Worm (Caenorhabditis elegans) whole organism, mixed stage, embryonic: ENCODE data around the gene capg-2.

ENCODE experiments used
- M03D4.4 ChIP-seq: sonication (generic microtip); optimal IDR thresholded peaks from 2 replicates; lab custom pipeline; 2017; ENCODE audit warnings: mild to moderate bottlenecking, missing genetic modification characterization, missing compliant biosample characterization
- bed-3 ChIP-seq: fragments of 200-800 bp; sonication (Bioruptor generic); optimal IDR thresholded peaks from 3 replicates; lab custom pipeline; 2018; ENCODE audit warnings: mild to moderate bottlenecking, missing genetic modification characterization, moderate library complexity, missing compliant biosample characterization
- blmp-1 ChIP-seq: fragments of 150-350 bp; optimal IDR thresholded peaks from 2 replicates; lab custom pipeline; 2014; ENCODE audit warnings: missing biosample characterization, missing genetic modification characterization
- ceh-39 ChIP-seq: fragments of 150-350 bp; optimal IDR thresholded peaks from 2 replicates; lab custom pipeline; 2014; ENCODE audit warnings: missing biosample characterization, missing genetic modification characterization
- ceh-43 ChIP-seq: fragments of 200-800 bp; sonication (Bioruptor generic); optimal IDR thresholded peaks from 2 replicates; lab custom pipeline; 2018; ENCODE audit warnings: mild to moderate bottlenecking, missing genetic modification characterization, moderate library complexity, missing compliant biosample characterization
- ceh-83 ChIP-seq: fragments of 200-800 bp; sonication (Bioruptor generic); optimal IDR thresholded peaks from 2 replicates; lab custom pipeline; 2018; ENCODE audit warnings: mild to moderate bottlenecking, missing genetic modification characterization, missing compliant biosample characterization
- ces-1 ChIP-seq: fragments of 150-350 bp; optimal IDR thresholded peaks from 2 replicates; lab custom pipeline; 2014; ENCODE audit warnings: missing biosample characterization, missing genetic modification reagents, missing genetic modification characterization
- cnd-1 ChIP-seq: fragments of 200-800 bp; sonication (Bioruptor generic); optimal IDR thresholded peaks from 2 replicates; lab custom pipeline; 2018; ENCODE audit warnings: mild to moderate bottlenecking, missing genetic modification characterization, missing compliant biosample characterization
- drap-1 ChIP-seq: fragments of 200-800 bp; sonication (Bioruptor generic); optimal IDR thresholded peaks from 3 replicates; lab custom pipeline; 2018; ENCODE audit warnings: mild to moderate bottlenecking, missing genetic modification characterization, missing compliant biosample characterization
- elt-1 ChIP-seq: sonication (generic microtip); optimal IDR thresholded peaks from 2 replicates; lab custom pipeline; 2017; ENCODE audit warnings: missing genetic modification characterization, mild to moderate bottlenecking, missing compliant biosample characterization, antibody characterized with exemption, moderate library complexity, borderline replicate concordance; ENCODE audit not compliant: insufficient read depth
- elt-3 ChIP-seq: fragments of 150-350 bp; optimal IDR thresholded peaks from 2 replicates; lab custom pipeline; 2014; ENCODE audit warnings: missing biosample characterization, missing genetic modification characterization
- flh-1 ChIP-seq: fragments of 200-800 bp; sonication (Bioruptor generic); optimal IDR thresholded peaks from 2 replicates; lab custom pipeline; 2018; ENCODE audit warnings: mild to moderate bottlenecking, missing genetic modification characterization, moderate library complexity, missing compliant biosample characterization
- ham-2 ChIP-seq: fragments of 200-800 bp; sonication (Bioruptor generic); optimal IDR thresholded peaks from 2 replicates; lab custom pipeline; 2018; ENCODE audit warnings: mild to moderate bottlenecking, missing genetic modification characterization, missing compliant biosample characterization
- hlh-1 ChIP-seq: fragments of 150-350 bp; optimal IDR thresholded peaks from 2 replicates; lab custom pipeline; 2014; ENCODE audit warnings: missing biosample characterization, missing genetic modification reagents, missing genetic modification characterization
- lin-13 ChIP-seq: fragments of 150-350 bp; optimal IDR thresholded peaks from 2 replicates; lab custom pipeline; 2014; ENCODE audit warnings: missing biosample characterization, missing genetic modification characterization
- lin-32 ChIP-seq: fragments of 200-800 bp; sonication (Bioruptor generic); optimal IDR thresholded peaks from 2 replicates; lab custom pipeline; 2018; ENCODE audit warnings: mild to moderate bottlenecking, missing genetic modification characterization, missing compliant biosample characterization
- lsy-2 ChIP-seq: fragments of 150-350 bp; optimal IDR thresholded peaks from 2 replicates; lab custom pipeline; 2014; ENCODE audit warnings: missing biosample characterization, missing genetic modification characterization
- mab-5 ChIP-seq: fragments of 150-350 bp; optimal IDR thresholded peaks from 2 replicates; lab custom pipeline; 2014; ENCODE audit warnings: missing biosample characterization, missing genetic modification characterization
- mep-1 ChIP-seq: fragments of 150-350 bp; optimal IDR thresholded peaks from 2 replicates; lab custom pipeline; 2017; ENCODE audit warnings: missing biosample characterization, missing genetic modification reagents, missing genetic modification characterization, inconsistent platforms
- mls-2 ChIP-seq: sonication (generic microtip); optimal IDR thresholded peaks from 2 replicates; lab custom pipeline; 2016; ENCODE audit warnings: mild to moderate bottlenecking, missing genetic modification characterization, moderate library complexity, missing compliant biosample characterization
- nhr-12 ChIP-seq: fragments of 150-350 bp; optimal IDR thresholded peaks from 2 replicates; lab custom pipeline; 2014; ENCODE audit warnings: missing biosample characterization, missing genetic modification characterization
- nhr-2 ChIP-seq: fragments of 150-350 bp; optimal IDR thresholded peaks from 2 replicates; lab custom pipeline; 2014; ENCODE audit warnings: missing biosample characterization, missing genetic modification characterization
- nhr-237 ChIP-seq: fragments of 150-350 bp; optimal IDR thresholded peaks from 2 replicates; lab custom pipeline; 2014; ENCODE audit warnings: missing biosample characterization, missing genetic modification characterization
- nhr-28 ChIP-seq: fragments of 150-350 bp; optimal IDR thresholded peaks from 2 replicates; lab custom pipeline; 2014; ENCODE audit warnings: missing biosample characterization, missing genetic modification characterization
- nhr-76 ChIP-seq: sonication (generic microtip); optimal IDR thresholded peaks from 2 replicates; lab custom pipeline; 2017; ENCODE audit warnings: missing biosample characterization, missing genetic modification characterization
- pha-4 ChIP-seq: fragments of 150-350 bp; optimal IDR thresholded peaks from 2 replicates; lab custom pipeline; 2018; ENCODE audit warnings: missing biosample characterization, missing genetic modification reagents, missing genetic modification characterization
- sem-2 ChIP-seq: fragments of 200-800 bp; sonication (Bioruptor generic); optimal IDR thresholded peaks from 2 replicates; lab custom pipeline; 2018; ENCODE audit warnings: mild to moderate bottlenecking, missing genetic modification characterization, missing compliant biosample characterization
- snpc-4 ChIP-seq: fragments of 150-350 bp; optimal IDR thresholded peaks from 2 replicates; lab custom pipeline; 2014; ENCODE audit warnings: missing biosample characterization, missing genetic modification characterization
- sptf-1 ChIP-seq: sonication (generic microtip); optimal IDR thresholded peaks from 2 replicates; lab custom pipeline; 2017; ENCODE audit warnings: mild to moderate bottlenecking, missing genetic modification characterization, moderate library complexity, missing compliant biosample characterization
- tbx-8 ChIP-seq: fragments of 200-800 bp; sonication (Bioruptor generic); optimal IDR thresholded peaks from 2 replicates; lab custom pipeline; 2018; ENCODE audit warnings: mild to moderate bottlenecking, missing genetic modification characterization, moderate library complexity, missing compliant biosample characterization
- unc-120 ChIP-seq: sonication (generic microtip); optimal IDR thresholded peaks from 2 replicates; lab custom pipeline; 2017; ENCODE audit warnings: missing genetic modification characterization, missing compliant biosample characterization; ENCODE audit not compliant: poor library complexity, severe bottlenecking
- unc-39 ChIP-seq: fragments of 150-350 bp; optimal IDR thresholded peaks from 2 replicates; lab custom pipeline; 2014; ENCODE audit warnings: missing biosample characterization, missing genetic modification characterization
- unc-62 ChIP-seq: fragments of 150-350 bp; optimal IDR thresholded peaks from 2 replicates; lab custom pipeline; 2014; ENCODE audit warnings: missing biosample characterization, missing genetic modification reagents, missing genetic modification characterization
- zip-8 ChIP-seq: fragments of 150-350 bp; optimal IDR thresholded peaks from 2 replicates; lab custom pipeline; 2014; ENCODE audit warnings: missing biosample characterization, missing genetic modification characterization

Gene capg-2

DNA sequence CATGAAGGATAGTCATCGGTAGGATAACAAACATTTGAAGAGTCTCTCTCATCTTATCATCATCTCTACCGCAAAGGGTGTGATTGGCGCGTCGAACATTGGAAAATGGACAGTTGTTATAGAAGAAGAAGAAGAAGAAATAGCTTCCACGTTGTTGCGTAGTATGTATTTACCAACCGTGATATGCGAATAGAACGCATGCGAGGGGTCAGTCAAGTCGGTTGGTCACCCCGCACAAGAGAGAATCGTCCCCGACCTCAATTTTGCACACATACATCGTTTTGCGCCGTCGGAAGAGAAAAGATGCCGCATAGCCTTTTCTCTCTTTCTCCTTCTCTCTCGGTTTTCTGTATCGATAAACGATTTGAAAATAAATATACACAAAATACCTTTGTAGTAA is 23.3 kb downstream of the capg-2 start:
- TF ChIP-seq tbx-8 (no peak), M03D4.4 (tag; lab: Kevin White, UChicago) (no peak), ham-2 (GFP tag; lab: Kevin White, UChicago) (peak; percentile 30), pha-4 (tag; lab: Kevin White, UChicago) (peak; percentile 8), elt-1 (peak; percentile 49), nhr-237 (tag; lab: Kevin White, UChicago) (no peak)

DNA sequence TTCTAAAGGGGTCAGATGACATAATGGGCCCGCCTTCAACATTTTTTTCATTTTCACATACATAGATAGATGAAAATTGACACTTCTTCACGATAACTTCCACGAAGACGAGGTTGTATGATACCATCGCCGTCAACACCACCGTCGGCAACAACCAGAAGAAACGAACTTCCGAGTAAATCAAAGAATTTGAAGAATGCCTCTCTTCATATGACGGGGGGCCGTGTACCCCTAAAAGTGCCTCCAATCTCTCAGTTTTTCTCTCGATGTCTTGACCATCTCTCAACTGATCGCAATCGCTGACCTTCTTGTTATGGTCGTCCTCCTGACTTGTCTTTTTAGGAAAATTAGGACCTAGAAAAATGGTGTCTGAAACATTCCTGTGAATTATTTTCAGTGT is 23.8 kb downstream of the capg-2 start:
- no peak for TF ChIP-seq ceh-43 (GFP tag; lab: Kevin White, UChicago)
- no peak for TF ChIP-seq nhr-237 (tag; lab: Kevin White, UChicago)
- no peak for TF ChIP-seq snpc-4 (tag; lab: Kevin White, UChicago)
- no peak for TF ChIP-seq nhr-12 (tag; lab: Kevin White, UChicago)

DNA sequence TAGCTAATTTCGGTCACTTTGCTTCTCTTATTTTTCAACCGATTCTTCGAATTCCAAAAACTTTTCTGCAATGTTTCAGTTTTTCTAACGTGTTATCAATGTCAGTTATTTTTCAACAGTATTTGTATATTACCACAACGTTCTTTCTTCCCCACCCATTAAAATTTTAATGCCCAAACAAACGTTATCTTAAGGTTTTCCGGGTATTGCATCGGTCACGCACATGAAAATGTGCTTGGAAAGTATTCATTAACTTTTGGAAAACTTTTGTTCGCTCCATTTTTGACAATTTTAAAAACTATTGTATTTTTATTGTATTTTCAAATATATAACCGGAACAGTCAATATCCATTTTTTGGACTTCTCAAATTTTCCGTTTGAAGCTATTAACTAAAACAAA is 24.4 kb downstream of the capg-2 start:
- no peak for TF ChIP-seq pha-4 (tag; lab: Kevin White, UChicago)
- no peak for TF ChIP-seq flh-1 (GFP tag; lab: Kevin White, UChicago)
- TF ChIP-seq elt-3, result no peak
- no peak for TF ChIP-seq blmp-1
- TF ChIP-seq unc-62, result no peak
- no peak for TF ChIP-seq ham-2 (GFP tag; lab: Kevin White, UChicago)
- TF ChIP-seq ces-1 (GFP tag; lab: Kevin White, UChicago), result no peak
- no peak for TF ChIP-seq mep-1 (tag; lab: Kevin White, UChicago)
- no peak for TF ChIP-seq lin-32
- TF ChIP-seq zip-8 (tag; lab: Kevin White, UChicago), result no peak
- no peak for TF ChIP-seq elt-1
- TF ChIP-seq nhr-237 (tag; lab: Kevin White, UChicago), result no peak
- TF ChIP-seq nhr-2 (tag; lab: Kevin White, UChicago), result no peak
- no peak for TF ChIP-seq nhr-76 (tag; lab: Kevin White, UChicago)
- TF ChIP-seq nhr-28 (tag; lab: Kevin White, UChicago), result no peak
- no peak for TF ChIP-seq sem-2 (GFP tag; lab: Kevin White, UChicago)
- TF ChIP-seq snpc-4 (tag; lab: Kevin White, UChicago), result no peak
- TF ChIP-seq lin-13 (tag; lab: Kevin White, UChicago), result no peak
- TF ChIP-seq drap-1 (GFP tag; lab: Kevin White, UChicago), result no peak
- TF ChIP-seq, all 35 proteins: peak for 0

DNA sequence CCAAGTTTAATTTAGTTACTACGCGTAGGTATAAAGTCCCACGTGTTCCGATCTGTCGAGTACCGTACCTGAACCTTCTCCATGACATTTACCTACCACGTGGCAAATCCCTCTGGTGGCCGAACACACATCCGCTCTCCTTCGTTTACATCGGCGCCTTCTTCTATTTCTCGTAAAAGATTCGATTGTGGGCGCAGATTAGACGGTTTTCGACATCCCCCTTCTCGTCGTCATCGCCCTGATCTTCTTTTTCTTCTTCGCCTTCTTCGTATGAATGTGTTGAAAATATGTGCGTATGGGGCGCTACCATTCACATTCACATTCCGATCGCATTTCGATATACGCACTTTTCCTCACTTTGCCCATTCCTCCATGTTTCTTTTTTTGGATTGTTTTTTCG is 25.1 kb downstream of the capg-2 start:
- TF ChIP-seq ces-1 (GFP tag; lab: Kevin White, UChicago) (no peak), elt-1 (peak; percentile 46)

DNA sequence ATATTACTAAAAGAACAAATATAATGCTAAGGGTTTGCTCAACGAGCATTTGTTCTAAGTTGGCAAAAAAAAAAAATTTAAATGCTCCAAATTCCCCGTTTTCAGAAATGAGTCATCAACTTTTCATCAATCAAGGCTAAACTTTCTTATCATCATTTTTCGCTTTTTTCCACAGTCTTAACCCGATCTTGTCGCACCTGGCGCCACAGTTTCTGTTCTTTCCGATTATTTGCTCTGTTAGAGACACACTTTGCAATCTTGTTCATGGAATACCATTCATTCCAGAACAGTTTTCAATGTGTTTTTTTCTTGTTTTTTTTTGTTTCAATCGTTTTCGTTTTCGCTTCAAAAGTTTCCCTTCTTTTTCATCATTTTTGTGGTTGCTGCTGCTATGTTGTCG is 26.5 kb downstream of the capg-2 start:
- no peak for TF ChIP-seq nhr-76 (tag; lab: Kevin White, UChicago)
- no peak for TF ChIP-seq lsy-2 (tag; lab: Kevin White, UChicago)
- TF ChIP-seq unc-120 (tag; lab: Kevin White, UChicago), result no peak
- TF ChIP-seq nhr-2 (tag; lab: Kevin White, UChicago), result no peak
- no peak for TF ChIP-seq elt-3
- TF ChIP-seq pha-4 (tag; lab: Kevin White, UChicago), result no peak
- no peak for TF ChIP-seq bed-3 (GFP tag; lab: Kevin White, UChicago)
- TF ChIP-seq M03D4.4 (tag; lab: Kevin White, UChicago), result no peak
- TF ChIP-seq elt-1, result no peak
- no peak for TF ChIP-seq drap-1 (GFP tag; lab: Kevin White, UChicago)
- TF ChIP-seq nhr-237 (tag; lab: Kevin White, UChicago), result no peak
- TF ChIP-seq tbx-8, result no peak
- TF ChIP-seq zip-8 (tag; lab: Kevin White, UChicago), result no peak

DNA sequence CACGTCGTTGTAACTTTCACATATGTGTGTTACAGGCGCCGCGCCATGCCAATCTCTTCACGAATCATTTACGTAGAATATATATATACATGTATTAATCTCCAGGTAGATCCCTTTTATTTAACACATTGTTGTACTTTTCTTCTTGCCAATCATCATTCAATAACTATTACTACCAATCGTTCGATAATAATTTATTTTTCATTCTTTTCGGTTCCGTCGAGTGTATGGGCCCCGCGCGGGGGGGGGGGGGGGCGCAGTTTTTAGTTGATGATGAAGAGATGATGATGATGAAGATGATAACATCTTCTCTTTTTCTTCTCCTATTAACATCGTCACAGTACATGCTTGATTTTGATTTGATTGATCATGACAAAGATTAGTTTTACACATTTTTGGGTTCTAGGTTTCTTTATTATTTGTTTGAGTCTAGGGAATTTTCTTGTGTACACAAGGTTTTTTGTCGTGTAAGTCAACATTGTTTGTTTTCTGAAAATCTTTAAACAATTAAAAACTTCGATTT is 27.6 kb downstream of the capg-2 start:
- no peak for TF ChIP-seq elt-3

DNA sequence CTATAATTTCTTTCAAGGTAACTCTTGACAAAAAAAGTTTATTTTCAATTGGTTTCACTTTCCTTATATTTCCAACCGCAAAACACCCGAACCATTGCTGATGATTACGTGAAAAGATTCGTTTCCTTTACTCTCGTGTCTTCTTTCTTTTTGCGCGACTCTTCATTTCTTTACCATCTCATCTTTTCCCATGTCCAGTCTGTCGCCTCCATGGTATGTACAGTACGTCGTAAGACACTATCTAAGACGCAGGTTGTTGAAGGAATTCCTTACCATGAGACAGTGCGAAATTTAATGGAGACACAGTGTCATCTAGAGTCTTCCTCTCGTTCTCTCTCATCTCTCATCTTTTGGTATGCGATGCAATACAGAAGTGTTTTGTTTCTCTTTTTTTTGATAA is 28.5 kb downstream of the capg-2 start:
- TF ChIP-seq mls-2 (tag; lab: Kevin White, UChicago) (no peak), unc-39 (no peak), ceh-39 (peak; percentile 26), hlh-1 (tag; lab: Kevin White, UChicago) (no peak), cnd-1 (tag; lab: Kevin White, UChicago) (no peak), lin-13 (tag; lab: Kevin White, UChicago) (no peak), ceh-83 (GFP tag; lab: Kevin White, UChicago) (no peak), nhr-76 (tag; lab: Kevin White, UChicago) (no peak), lin-32 (no peak), tbx-8 (no peak), elt-1 (peak; percentile 16), snpc-4 (tag; lab: Kevin White, UChicago) (no peak), nhr-2 (tag; lab: Kevin White, UChicago) (no peak), bed-3 (GFP tag; lab: Kevin White, UChicago) (no peak), mab-5 (tag; lab: Kevin White, UChicago) (no peak), ceh-43 (GFP tag; lab: Kevin White, UChicago) (no peak), M03D4.4 (tag; lab: Kevin White, UChicago) (no peak), ces-1 (GFP tag; lab: Kevin White, UChicago) (no peak), lsy-2 (tag; lab: Kevin White, UChicago) (peak; percentile 16), ham-2 (GFP tag; lab: Kevin White, UChicago) (no peak), elt-3 (peak; percentile 50), unc-62 (no peak), nhr-237 (tag; lab: Kevin White, UChicago) (peak; percentile 25), pha-4 (tag; lab: Kevin White, UChicago) (peak; percentile 72), sptf-1 (tag; lab: Kevin White, UChicago) (no peak), blmp-1 (peak; percentile 9)
